Fruit fly (Drosophila melanogaster) whole organism, embryonic: ENCODE data around the gene CG33702.

ENCODE experiments used
- Adf1 ChIP-seq: fragments of 200-800 bp; sonication (Bioruptor generic); IDR thresholded peaks from 2 replicates; pipeline ENCODE4 v1.3.6; 2022; ENCODE audit warnings: missing biosample characterization, missing genetic modification characterization
- Antp ChIP-seq: fragments of 200-800 bp; sonication (Bioruptor generic); optimal IDR thresholded peaks from 3 replicates; lab custom pipeline; 2016; ENCODE audit warnings: missing biosample characterization, missing genetic modification characterization
- B-H2 ChIP-seq: fragments of 200-800 bp; sonication (Bioruptor generic); optimal IDR thresholded peaks from 2 replicates; lab custom pipeline; 2018; ENCODE audit warnings: missing biosample characterization, mild to moderate bottlenecking, missing genetic modification characterization
- CG11247 ChIP-seq: fragments of 200-800 bp; sonication (Bioruptor generic); IDR thresholded peaks from 2 replicates; pipeline ENCODE4 v1.3.6; 2022; ENCODE audit warnings: missing biosample characterization, missing genetic modification characterization
- CG11398 ChIP-seq: fragments of 200-800 bp; sonication (Bioruptor generic); optimal IDR thresholded peaks from 2 replicates; lab custom pipeline; 2016; ENCODE audit warnings: missing biosample characterization, missing genetic modification characterization
- CG11504 ChIP-seq: fragments of 200-800 bp; sonication (Bioruptor generic); optimal IDR thresholded peaks from 3 replicates; lab custom pipeline; 2019; ENCODE audit warnings: missing biosample characterization, mild to moderate bottlenecking, missing genetic modification characterization, moderate library complexity
- CG12236 ChIP-seq: fragments of 200-800 bp; sonication (Bioruptor generic); optimal IDR thresholded peaks from 2 replicates; lab custom pipeline; 2016; ENCODE audit warnings: missing biosample characterization, missing genetic modification characterization
- CG16813 ChIP-seq: fragments of 200-800 bp; sonication (Bioruptor generic); IDR thresholded peaks from 3 replicates; pipeline ENCODE4 v1.3.6; 2022; ENCODE audit warnings: missing biosample characterization, missing genetic modification characterization; ENCODE audit not compliant: partially characterized antibody
- CG17328 ChIP-seq: fragments of 200-800 bp; sonication (Bioruptor generic); IDR thresholded peaks from 2 replicates; pipeline ENCODE4 v1.3.6; 2022; ENCODE audit warnings: missing biosample characterization, missing genetic modification characterization
- CG17612 ChIP-seq: fragments of 200-800 bp; sonication (Bioruptor generic); IDR thresholded peaks from 2 replicates; pipeline ENCODE4 v1.3.6; 2022; ENCODE audit warnings: missing biosample characterization, missing genetic modification characterization
- CG17829 ChIP-seq: fragments of 200-800 bp; optimal IDR thresholded peaks from 2 replicates; lab custom pipeline; 2019; ENCODE audit warnings: missing biosample characterization, mild to moderate bottlenecking, missing genetic modification characterization, moderate library complexity
- CG2116 ChIP-seq: fragments of 200-800 bp; sonication (Bioruptor generic); optimal IDR thresholded peaks from 3 replicates; lab custom pipeline; 2018; ENCODE audit warnings: missing biosample characterization, mild to moderate bottlenecking, missing genetic modification characterization
- CG3163 ChIP-seq: fragments of 200-800 bp; sonication (Bioruptor generic); optimal IDR thresholded peaks from 3 replicates; lab custom pipeline; 2016; ENCODE audit warnings: missing biosample characterization, missing genetic modification characterization
- CG3281 ChIP-seq: fragments of 200-800 bp; sonication (Bioruptor generic); optimal IDR thresholded peaks from 3 replicates; lab custom pipeline; 2017; ENCODE audit warnings: missing biosample characterization, mild to moderate bottlenecking, missing genetic modification characterization
- CG33557 ChIP-seq: fragments of 200-800 bp; sonication (Bioruptor generic); optimal IDR thresholded peaks from 2 replicates; lab custom pipeline; 2019; ENCODE audit warnings: missing biosample characterization, mild to moderate bottlenecking, missing genetic modification characterization, moderate library complexity
- CG34224 ChIP-seq: fragments of 200-800 bp; sonication (Bioruptor generic); IDR thresholded peaks from 3 replicates; pipeline ENCODE4 v1.3.6; 2022; ENCODE audit warnings: missing biosample characterization, missing genetic modification characterization; ENCODE audit not compliant: partially characterized antibody
- CG4282 ChIP-seq: fragments of 200-800 bp; sonication (Bioruptor generic); optimal IDR thresholded peaks from 2 replicates; lab custom pipeline; 2016; ENCODE audit warnings: missing biosample characterization, missing genetic modification characterization
- CG5245 ChIP-seq: fragments of 200-800 bp; sonication (Bioruptor generic); optimal IDR thresholded peaks from 3 replicates; lab custom pipeline; 2016; ENCODE audit warnings: missing biosample characterization, missing genetic modification characterization
- CG6175 ChIP-seq: fragments of 200-800 bp; sonication (Bioruptor generic); IDR thresholded peaks from 3 replicates; pipeline ENCODE4 v1.3.6; 2022; ENCODE audit warnings: missing biosample characterization, missing genetic modification characterization
- CG6654 ChIP-seq: fragments of 200-800 bp; sonication (Bioruptor generic); optimal IDR thresholded peaks from 2 replicates; lab custom pipeline; 2017; ENCODE audit warnings: missing biosample characterization, mild to moderate bottlenecking, missing genetic modification characterization
- CG7928 ChIP-seq: fragments of 200-800 bp; sonication (Bioruptor generic); optimal IDR thresholded peaks from 2 replicates; lab custom pipeline; 2017; ENCODE audit warnings: missing biosample characterization, mild to moderate bottlenecking, missing genetic modification characterization
- CG8478 ChIP-seq: fragments of >200 bp; optimal IDR thresholded peaks from 2 replicates; lab custom pipeline; 2018
- CTCF ChIP-seq: fragments of 200-800 bp; sonication (Bioruptor generic); optimal IDR thresholded peaks from 2 replicates; lab custom pipeline; 2017; ENCODE audit warnings: missing biosample characterization, mild to moderate bottlenecking, missing genetic modification characterization, moderate library complexity
- CoRest ChIP-seq: fragments of 200-800 bp; sonication (Bioruptor generic); optimal IDR thresholded peaks from 3 replicates; lab custom pipeline; 2018; ENCODE audit warnings: missing biosample characterization, mild to moderate bottlenecking, missing genetic modification characterization, moderate library complexity
- CrebB ChIP-seq: fragments of 200-800 bp; sonication (Bioruptor generic); optimal IDR thresholded peaks from 3 replicates; lab custom pipeline; 2018; ENCODE audit warnings: missing biosample characterization, mild to moderate bottlenecking, missing genetic modification characterization
- Dek ChIP-seq: fragments of 200-800 bp; sonication (Bioruptor generic); optimal IDR thresholded peaks from 3 replicates; lab custom pipeline; 2019; ENCODE audit warnings: missing biosample characterization, mild to moderate bottlenecking, missing genetic modification characterization, moderate library complexity
- Gug ChIP-seq: fragments of 200-800 bp; sonication (Bioruptor generic); IDR thresholded peaks from 4 replicates; pipeline ENCODE4 v1.3.6; 2022; ENCODE audit warnings: missing biosample characterization, missing genetic modification characterization
- Jarid2 ChIP-seq: fragments of 200-800 bp; sonication (Bioruptor generic); optimal IDR thresholded peaks from 3 replicates; lab custom pipeline; 2017; ENCODE audit warnings: mild to moderate bottlenecking, missing biosample characterization, missing genetic modification reagents, missing genetic modification characterization
- Lpt ChIP-seq: fragments of >200 bp; optimal IDR thresholded peaks from 2 replicates; lab custom pipeline; 2018; ENCODE audit warnings: missing biosample characterization, missing genetic modification characterization
- NC2β ChIP-seq: fragments of 200-800 bp; sonication (Bioruptor generic); optimal IDR thresholded peaks from 2 replicates; lab custom pipeline; 2016; ENCODE audit warnings: missing biosample characterization, missing genetic modification characterization
- NfI ChIP-seq: fragments of 200-800 bp; sonication (Bioruptor generic); optimal IDR thresholded peaks from 3 replicates; lab custom pipeline; 2018; ENCODE audit warnings: missing biosample characterization, mild to moderate bottlenecking, missing genetic modification characterization, moderate library complexity
- Oli ChIP-seq: fragments of 200-800 bp; sonication (Bioruptor generic); optimal IDR thresholded peaks from 2 replicates; lab custom pipeline; 2018; ENCODE audit warnings: missing biosample characterization, mild to moderate bottlenecking, missing genetic modification characterization, moderate library complexity
- Taf1 ChIP-seq: fragments of 200-800 bp; sonication (Bioruptor generic); IDR thresholded peaks from 2 replicates; pipeline ENCODE4 v1.3.6; 2022; ENCODE audit warnings: missing biosample characterization, missing genetic modification characterization
- Xbp1 ChIP-seq: fragments of 200-800 bp; sonication (Bioruptor generic); optimal IDR thresholded peaks from 3 replicates; lab custom pipeline; 2016; ENCODE audit warnings: missing biosample characterization, mild to moderate bottlenecking, missing genetic modification characterization
- bsh ChIP-seq, 2 experiments: fragments of 200-800 bp; sonication (Bioruptor generic); optimal IDR thresholded peaks; 2 replicates each; lab custom pipeline; 2017 to 2018; ENCODE audit warnings: mild to moderate bottlenecking in 2 of 2, missing biosample characterization in 2 of 2, missing genetic modification characterization in 2 of 2, moderate library complexity in 1 of 2
- cg ChIP-seq: fragments of 200-800 bp; sonication (Bioruptor generic); optimal IDR thresholded peaks from 3 replicates; lab custom pipeline; 2019; ENCODE audit warnings: missing biosample characterization, mild to moderate bottlenecking, missing genetic modification characterization, moderate library complexity
- dmrt11E ChIP-seq: fragments of 200-800 bp; sonication (Bioruptor generic); optimal IDR thresholded peaks from 3 replicates; lab custom pipeline; 2018; ENCODE audit warnings: missing biosample characterization, mild to moderate bottlenecking, missing genetic modification characterization, moderate library complexity
- dpn ChIP-seq, 2 experiments: fragments of 200-800 bp; sonication (Bioruptor generic); optimal IDR thresholded peaks; 3 replicates each; lab custom pipeline; 2016; ENCODE audit warnings: missing biosample characterization in 2 of 2, missing genetic modification characterization in 2 of 2
- fd96Cb ChIP-seq: fragments of 200-800 bp; sonication (Bioruptor generic); optimal IDR thresholded peaks from 2 replicates; lab custom pipeline; 2018; ENCODE audit warnings: missing biosample characterization, mild to moderate bottlenecking, missing genetic modification characterization, moderate library complexity
- hb ChIP-seq: fragments of 200-800 bp; sonication (Bioruptor generic); IDR thresholded peaks from 3 replicates; pipeline ENCODE4 v1.3.6; 2022; ENCODE audit warnings: missing biosample characterization, missing genetic modification characterization; ENCODE audit not compliant: partially characterized antibody
- lbe ChIP-seq: fragments of 200-800 bp; sonication (Bioruptor generic); optimal IDR thresholded peaks from 2 replicates; lab custom pipeline; 2016; ENCODE audit warnings: missing biosample characterization, mild to moderate bottlenecking, missing genetic modification characterization
- lilli ChIP-seq: fragments of 200-800 bp; sonication (Bioruptor generic); optimal IDR thresholded peaks from 3 replicates; lab custom pipeline; 2016; ENCODE audit warnings: missing biosample characterization, missing genetic modification characterization
- pzg ChIP-seq: fragments of 200-800 bp; sonication (Bioruptor generic); optimal IDR thresholded peaks from 3 replicates; lab custom pipeline; 2018; ENCODE audit warnings: missing biosample characterization, mild to moderate bottlenecking, missing genetic modification characterization, moderate library complexity
- scrt ChIP-seq: fragments of 200-800 bp; sonication (Bioruptor generic); optimal IDR thresholded peaks from 2 replicates; lab custom pipeline; 2018; ENCODE audit warnings: missing biosample characterization, mild to moderate bottlenecking, missing genetic modification characterization, moderate library complexity
- shn ChIP-seq: fragments of 200-800 bp; sonication (Bioruptor generic); optimal IDR thresholded peaks from 3 replicates; lab custom pipeline; 2016; ENCODE audit warnings: missing biosample characterization, missing genetic modification characterization
- sr ChIP-seq: fragments of 200-800 bp; sonication (Bioruptor generic); IDR thresholded peaks from 3 replicates; pipeline ENCODE4 v1.3.6; 2022; ENCODE audit warnings: missing biosample characterization, missing genetic modification characterization
- trem ChIP-seq: fragments of 200-800 bp; optimal IDR thresholded peaks from 3 replicates; lab custom pipeline; 2019; ENCODE audit warnings: missing biosample characterization, mild to moderate bottlenecking, missing genetic modification characterization, moderate library complexity
- ttk ChIP-seq: fragments of 200-800 bp; sonication (Bioruptor generic); IDR thresholded peaks from 2 replicates; pipeline ENCODE4 v2.1.2; 2022; ENCODE audit warnings: missing biosample characterization, missing genetic modification characterization
- vvl ChIP-seq: fragments of 200-800 bp; sonication (Bioruptor generic); IDR thresholded peaks from 2 replicates; pipeline ENCODE4 v1.3.6; 2022; ENCODE audit warnings: missing biosample characterization, missing genetic modification characterization
- yki ChIP-seq: fragments of >200 bp; optimal IDR thresholded peaks from 3 replicates; lab custom pipeline; 2018
- zfh2 ChIP-seq: fragments of 200-800 bp; sonication (Bioruptor generic); optimal IDR thresholded peaks from 2 replicates; lab custom pipeline; 2016; ENCODE audit warnings: missing biosample characterization, missing genetic modification characterization

Gene CG33702

DNA sequence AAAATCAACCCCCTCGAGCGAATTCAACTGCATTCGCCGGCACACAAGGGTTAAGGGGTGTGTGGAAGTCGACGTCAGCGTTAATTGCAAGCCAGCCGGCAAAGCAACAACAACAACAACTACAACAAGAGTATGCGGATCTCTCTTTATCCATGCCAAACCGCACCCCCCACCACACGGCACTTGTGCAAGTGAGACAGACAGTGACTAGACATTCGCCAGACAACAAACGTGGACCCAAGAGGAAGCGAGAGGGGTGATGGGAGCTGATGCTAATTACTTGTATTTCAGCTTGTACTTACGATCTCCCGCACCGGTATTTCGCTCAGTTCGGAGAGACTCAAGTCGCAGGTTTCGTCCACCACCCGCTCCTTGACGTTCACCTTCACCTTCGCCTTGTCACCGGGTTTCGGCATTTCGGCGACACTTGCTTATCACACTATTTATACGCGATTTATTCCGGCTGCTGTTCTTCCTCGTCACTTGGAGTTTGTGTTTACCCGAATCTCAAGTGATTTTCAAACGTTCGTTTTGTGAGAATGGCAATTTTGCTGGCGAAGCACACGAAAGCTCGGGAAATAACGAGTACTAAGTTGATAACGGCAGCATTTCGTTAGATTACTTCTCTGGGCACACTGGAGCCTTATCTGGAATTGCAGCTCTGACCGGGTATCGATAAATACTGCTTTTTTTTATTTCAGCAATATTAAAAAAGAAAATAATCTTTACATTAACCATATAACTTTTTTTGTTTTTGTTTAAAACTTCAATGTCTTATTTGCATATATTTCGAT, 4.0 kb downstream of the CG33702 start, which contains the start of gene CG3408 (continued):
- TF ChIP-seq lilli (GFP tag; lab: Kevin White, UChicago) (no peak), CG4282 (GFP tag; lab: Kevin White, UChicago) (no peak), Dek (tag; lab: Kevin White, UChicago) (no peak), CG8478 (no peak), Oli (no peak), fd96Cb (tag; lab: Kevin White, UChicago) (no peak), sr (GFP tag; lab: Robert Waterston, UW) (no peak), dpn (GFP tag; optimal IDR thresholded peaks at IDR 0.05; lab: Kevin White, UChicago) (no peak), hb (GFP tag; lab: Robert Waterston, UW) (no peak), NfI (GFP tag; lab: Kevin White, UChicago) (no peak), CG33557 (GFP tag; lab: Kevin White, UChicago) (no peak), CG17328 (GFP tag; lab: Robert Waterston, UW) (no peak), CG3163 (GFP tag; lab: Kevin White, UChicago) (no peak), CG11247 (GFP tag; lab: Robert Waterston, UW) (no peak), scrt (GFP tag; lab: Kevin White, UChicago) (no peak), CG6175 (GFP tag; lab: Robert Waterston, UW) (no peak), CG16813 (GFP tag; lab: Robert Waterston, UW) (0 out of 3 replicates have a peak, but pooled peaks have one; percentile 18), Jarid2 (no peak), yki (lab: Kevin White, UChicago) (no peak), Taf1 (GFP tag; lab: Robert Waterston, UW) (no peak), B-H2 (GFP tag; lab: Kevin White, UChicago) (peak; percentile 23), Xbp1 (peak; percentile 0), shn (GFP tag; lab: Kevin White, UChicago) (no peak), CG6654 (GFP tag; lab: Kevin White, UChicago) (no peak), CG7928 (GFP tag; lab: Kevin White, UChicago) (no peak), CG11398 (GFP tag; lab: Kevin White, UChicago) (no peak), pzg (GFP tag; lab: Kevin White, UChicago) (peak; percentile 94), CoRest (tag; lab: Kevin White, UChicago) (no peak), zfh2 (GFP tag; lab: Kevin White, UChicago) (no peak), dmrt11E (tag; lab: Kevin White, UChicago) (no peak), Antp (GFP tag; lab: Kevin White, UChicago) (no peak), CTCF (GFP tag; lab: Kevin White, UChicago) (peak; percentile 42), Adf1 (GFP tag; lab: Robert Waterston, UW) (peak; percentile 21; the same call in 1 of the 2 replicates), CG17612 (no peak), CG17829 (tag; lab: Kevin White, UChicago) (peak; percentile 20), bsh (GFP tag; optimal IDR thresholded peaks at IDR 0.05; lab: Kevin White, UChicago) (no peak), Gug (GFP tag; lab: Robert Waterston, UW) (no peak), vvl (no peak), CG5245 (GFP tag; lab: Kevin White, UChicago) (no peak), NC2β (GFP tag; lab: Kevin White, UChicago) (peak; percentile 29), ttk (0 out of 2 replicates have a peak, but pooled peaks have one; percentile 5), trem (tag; lab: Kevin White, UChicago) (peak; percentile 29), cg (GFP tag; lab: Kevin White, UChicago) (no peak), Lpt (GFP tag; lab: Kevin White, UChicago) (no peak), CG11504 (tag; lab: Kevin White, UChicago) (peak; percentile 18), lbe (peak; percentile 37), CG12236 (GFP tag; lab: Kevin White, UChicago) (no peak), CG2116 (GFP tag; lab: Kevin White, UChicago) (peak; percentile 97), CrebB (tag; lab: Kevin White, UChicago) (no peak), CG34224 (GFP tag; lab: Robert Waterston, UW) (no peak; the same call in 2 of the 3 replicates), CG3281 (GFP tag; lab: Kevin White, UChicago) (no peak)
